Worm (Caenorhabditis elegans) whole organism, L2 larva: ENCODE results near the gene F23B2.10.

Source experiments
- C34F6.9 ChIP-seq: fragments of 150-350 bp; optimal IDR thresholded peaks from 2 replicates; lab custom pipeline; 2014; ENCODE audit warnings: missing biosample characterization, missing genetic modification characterization
- ZK546.5 ChIP-seq: sonication (generic microtip); optimal IDR thresholded peaks from 2 replicates; lab custom pipeline; 2017; ENCODE audit warnings: missing biosample characterization, missing genetic modification characterization
- blmp-1 ChIP-seq: sonication (generic microtip); optimal IDR thresholded peaks from 2 replicates; lab custom pipeline; 2017; ENCODE audit warnings: missing genetic modification characterization, mild to moderate bottlenecking, missing compliant biosample characterization, antibody characterized with exemption, moderate library complexity; ENCODE audit not compliant: insufficient read depth
- lin-11 ChIP-seq: fragments of 150-350 bp; sonication (generic microtip); optimal IDR thresholded peaks from 2 replicates; lab custom pipeline; 2014; ENCODE audit warnings: missing biosample characterization, missing genetic modification characterization, inconsistent platforms, mixed read lengths
- lin-39 ChIP-seq: fragments of 150-350 bp; optimal IDR thresholded peaks from 2 replicates; lab custom pipeline; 2014; ENCODE audit warnings: missing biosample characterization, missing genetic modification reagents, missing genetic modification characterization
- lsy-2 ChIP-seq, 2 experiments: fragments of 150-350 bp in 1 of 2; sonication (generic microtip) in 1 of 2; optimal IDR thresholded peaks; 2 replicates each; lab custom pipeline; 2014 to 2017; ENCODE audit warnings: missing biosample characterization in 2 of 2, missing genetic modification characterization in 2 of 2
- mdl-1 ChIP-seq, 2 experiments: fragments of 150-350 bp in 1 of 2; sonication (generic microtip) in 1 of 2; optimal IDR thresholded peaks; 2 replicates each; lab custom pipeline; 2017; ENCODE audit warnings: missing biosample characterization in 2 of 2, missing genetic modification characterization in 2 of 2
- nhr-237 ChIP-seq: fragments of 150-350 bp; optimal IDR thresholded peaks from 2 replicates; lab custom pipeline; 2014; ENCODE audit warnings: missing biosample characterization, missing genetic modification characterization
- snpc-4 ChIP-seq: fragments of 150-350 bp; optimal IDR thresholded peaks from 2 replicates; lab custom pipeline; 2014; ENCODE audit warnings: missing biosample characterization, missing genetic modification characterization
- unc-62 ChIP-seq: fragments of 150-350 bp; optimal IDR thresholded peaks from 2 replicates; lab custom pipeline; 2014; ENCODE audit warnings: missing biosample characterization, missing genetic modification reagents, missing genetic modification characterization
- zag-1 ChIP-seq: fragments of 150-350 bp; optimal IDR thresholded peaks from 2 replicates; lab custom pipeline; 2014; ENCODE audit warnings: missing biosample characterization, missing genetic modification characterization

- TF ChIP-seq ZK546.5 (tag; lab: Kevin White, UChicago) (no peak), C34F6.9 (tag; lab: Kevin White, UChicago) (no peak), snpc-4 (no peak), lsy-2 (tag; optimal IDR thresholded peaks at IDR 0.05; lab: Kevin White, UChicago) (no peak), zag-1 (tag; lab: Kevin White, UChicago) (no peak), nhr-237 (tag; lab: Kevin White, UChicago) (no peak), blmp-1 (tag; lab: Kevin White, UChicago) (no peak), unc-62 (GFP tag; lab: Kevin White, UChicago) (no peak), mdl-1 (tag; optimal IDR thresholded peaks at IDR 0.05; lab: Kevin White, UChicago) (no peak), lin-39 (tag; lab: Kevin White, UChicago) (no peak), lin-11 (tag; lab: Kevin White, UChicago) (no peak)
Measured at ce11 chrIV:9118348-9118747, 35.8 kb downstream of the F23B2.10 start.
